Worm (Caenorhabditis elegans) whole organism, L4 larva: ENCODE data around the gene srg-30.

Source experiments
- ceh-28 ChIP-seq: fragments of 150-350 bp; optimal IDR thresholded peaks from 2 replicates; lab custom pipeline; 2014; ENCODE audit warnings: missing biosample characterization, missing genetic modification reagents, missing genetic modification characterization
- fos-1 ChIP-seq: fragments of 150-350 bp; optimal IDR thresholded peaks from 2 replicates; lab custom pipeline; 2014; ENCODE audit warnings: missing biosample characterization, missing genetic modification characterization
- nhr-42 ChIP-seq: fragments of 200-800 bp; sonication (Bioruptor generic); IDR thresholded peaks from 2 replicates; pipeline ENCODE4 v1.3.6; 2022; ENCODE audit warnings: missing genetic modification characterization, missing compliant biosample characterization
- snpc-4 ChIP-seq: fragments of 150-350 bp; optimal IDR thresholded peaks from 2 replicates; lab custom pipeline; 2014; ENCODE audit warnings: missing biosample characterization, missing genetic modification characterization
- unc-62 ChIP-seq, 3 experiments: fragments of 150-350 bp in 1 of 3; sonication (generic microtip); optimal IDR thresholded peaks in 2 of 3; peaks in 1 of 3; 1 replicate in 1 of 3; 2 replicates in 2 of 3; lab custom pipeline; 2014 to 2017; ENCODE audit warnings: missing biosample characterization in 3 of 3, missing genetic modification characterization in 3 of 3, missing genetic modification reagents in 3 of 3, missing genotype in 1 of 3

DNA sequence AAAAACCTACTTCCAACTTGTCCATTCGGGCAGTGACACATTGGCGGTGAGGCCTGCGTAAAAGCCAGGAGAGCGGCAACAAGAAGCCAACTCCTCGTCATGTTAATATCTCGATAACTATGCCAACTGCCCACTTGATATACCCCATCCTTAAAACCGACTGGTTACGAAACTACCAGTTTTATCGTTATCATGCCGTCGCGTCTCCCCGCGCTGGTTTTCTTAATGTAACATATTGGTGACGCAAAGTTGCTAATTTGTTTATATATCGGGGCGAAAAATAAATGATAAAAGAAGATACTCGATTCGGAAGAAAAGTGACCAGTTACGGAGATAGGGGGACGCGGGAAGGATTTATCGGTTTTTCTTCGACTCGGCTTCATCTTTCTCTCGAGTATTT, 13.5 kb upstream of the srg-30 start, which contains the start of gene grl-9:
- peak in 1 of 2 experiments; percentile 34 for TF ChIP-seq unc-62 (GFP tag; optimal IDR thresholded peaks at IDR 0.05 in 1 of 2; lab: Kevin White, UChicago)
- TF ChIP-seq unc-62 (tag; optimal IDR thresholded peaks at IDR 0.05; lab: Kevin White, UChicago): no peak
- TF ChIP-seq nhr-42 (GFP tag; lab: Robert Waterston, UW): no peak
- TF ChIP-seq ceh-28: no peak
- no peak for TF ChIP-seq fos-1 (tag; lab: Kevin White, UChicago)
- no peak for TF ChIP-seq snpc-4 (tag; lab: Kevin White, UChicago)
